Worm (Caenorhabditis elegans) whole organism, L1 larva: Measurements from ENCODE around the gene wht-6.
A peak's percentile ranks its signal among the peaks of the same experiment; 100 is the strongest.

Experiments
- C04F5.9 ChIP-seq: sonication (generic microtip); optimal IDR thresholded peaks from 2 replicates; lab custom pipeline; 2016; ENCODE audit warnings: missing genetic modification characterization, missing compliant biosample characterization
- C16A3.4 ChIP-seq: fragments of 150-350 bp; optimal IDR thresholded peaks from 2 replicates; lab custom pipeline; 2014; ENCODE audit warnings: missing biosample characterization, missing genetic modification characterization
- C34B4.2 ChIP-seq: sonication (generic microtip); optimal IDR thresholded peaks from 2 replicates; lab custom pipeline; 2017; ENCODE audit warnings: mild to moderate bottlenecking, missing genetic modification characterization, missing compliant biosample characterization
- F16B12.6 ChIP-seq: fragments of 150-350 bp; optimal IDR thresholded peaks from 2 replicates; lab custom pipeline; 2014; ENCODE audit warnings: missing biosample characterization, missing genetic modification characterization
- aha-1 ChIP-seq: fragments of 150-350 bp; optimal IDR thresholded peaks from 2 replicates; lab custom pipeline; 2014; ENCODE audit warnings: missing biosample characterization, missing genetic modification characterization
- alr-1 ChIP-seq: fragments of 200-800 bp; sonication (Bioruptor generic); optimal IDR thresholded peaks from 2 replicates; lab custom pipeline; 2018; ENCODE audit warnings: borderline replicate concordance, mild to moderate bottlenecking, missing genetic modification characterization, missing compliant biosample characterization
- blmp-1 ChIP-seq: fragments of 150-350 bp; optimal IDR thresholded peaks from 2 replicates; lab custom pipeline; 2014; ENCODE audit warnings: missing biosample characterization, missing genetic modification characterization
- ceh-63 ChIP-seq: fragments of 200-800 bp; sonication (Bioruptor generic); optimal IDR thresholded peaks from 2 replicates; lab custom pipeline; 2018; ENCODE audit warnings: mild to moderate bottlenecking, missing genetic modification characterization, missing compliant biosample characterization
- dpl-1 ChIP-seq, 3 experiments: fragments of 150-350 bp in 2 of 3; sonication (generic microtip) in 1 of 3; optimal IDR thresholded peaks; 2 replicates each; lab custom pipeline; 2014 to 2017; ENCODE audit warnings: missing biosample characterization in 3 of 3, missing genetic modification characterization in 3 of 3, missing genetic modification reagents in 3 of 3
- efl-1 ChIP-seq, 4 experiments: fragments of 150-350 bp; optimal IDR thresholded peaks in 3 of 4; peaks in 1 of 4; 1 replicate in 1 of 4; 2 replicates in 3 of 4; lab custom pipeline; 2014; ENCODE audit warnings: missing biosample characterization in 2 of 4, missing genetic modification characterization in 2 of 4, missing genetic modification reagents in 2 of 4
- elt-3 ChIP-seq, 6 experiments: fragments of 150-350 bp in 1 of 6; sonication (generic microtip); optimal IDR thresholded peaks; 2 replicates each; lab custom pipeline; 2017 to 2018; ENCODE audit warnings: missing biosample characterization in 6 of 6, missing genetic modification characterization in 6 of 6, inconsistent platforms in 1 of 6
- ets-5 ChIP-seq: fragments of 200-800 bp; sonication (Bioruptor generic); IDR thresholded peaks from 2 replicates; pipeline ENCODE4 v1.3.6; 2022; ENCODE audit warnings: missing genetic modification characterization, missing compliant biosample characterization
- fkh-4 ChIP-seq: sonication (generic microtip); optimal IDR thresholded peaks from 2 replicates; lab custom pipeline; 2016; ENCODE audit warnings: missing compliant biosample characterization, missing genetic modification characterization, borderline replicate concordance
- fkh-8 ChIP-seq: sonication (generic microtip); optimal IDR thresholded peaks from 2 replicates; lab custom pipeline; 2016; ENCODE audit warnings: mild to moderate bottlenecking, missing genetic modification characterization, missing compliant biosample characterization
- hlh-17 ChIP-seq: fragments of 200-800 bp; sonication (Bioruptor generic); optimal IDR thresholded peaks from 2 replicates; lab custom pipeline; 2018; ENCODE audit warnings: missing genetic modification characterization, mild to moderate bottlenecking, missing compliant biosample characterization, moderate library complexity, borderline replicate concordance
- hlh-4 ChIP-seq: sonication (generic microtip); optimal IDR thresholded peaks from 2 replicates; lab custom pipeline; 2016; ENCODE audit warnings: mild to moderate bottlenecking, missing genetic modification characterization, missing compliant biosample characterization
- hpl-2 ChIP-seq: fragments of 150-350 bp; optimal IDR thresholded peaks from 2 replicates; lab custom pipeline; 2014; ENCODE audit warnings: missing biosample characterization, missing genetic modification reagents, missing genetic modification characterization
- irx-1 ChIP-seq: sonication (generic microtip); optimal IDR thresholded peaks from 2 replicates; lab custom pipeline; 2016; ENCODE audit warnings: missing genetic modification characterization, missing compliant biosample characterization
- lin-13 ChIP-seq: fragments of 150-350 bp; optimal IDR thresholded peaks from 2 replicates; lab custom pipeline; 2014; ENCODE audit warnings: missing biosample characterization, missing genetic modification reagents, missing genetic modification characterization
- lin-14 ChIP-seq: fragments of 200-800 bp; sonication (Bioruptor generic); optimal IDR thresholded peaks from 2 replicates; lab custom pipeline; 2018; ENCODE audit warnings: mild to moderate bottlenecking, missing genetic modification characterization, moderate library complexity, missing compliant biosample characterization
- lin-15B ChIP-seq: fragments of 150-350 bp; sonication (generic microtip); optimal IDR thresholded peaks from 3 replicates; lab custom pipeline; 2014; ENCODE audit warnings: missing biosample characterization, missing genetic modification characterization
- lin-35 ChIP-seq, 2 experiments: fragments of 150-350 bp; optimal IDR thresholded peaks; 2 replicates each; lab custom pipeline; 2014; ENCODE audit warnings: missing biosample characterization in 2 of 2, missing genetic modification characterization in 2 of 2, missing genetic modification reagents in 2 of 2
- lin-39 ChIP-seq: fragments of 150-350 bp; optimal IDR thresholded peaks from 2 replicates; lab custom pipeline; 2014; ENCODE audit warnings: missing biosample characterization, missing genetic modification reagents, missing genetic modification characterization
- lsy-2 ChIP-seq, 2 experiments: fragments of 150-350 bp; optimal IDR thresholded peaks; 2 replicates each; lab custom pipeline; 2014; ENCODE audit warnings: missing biosample characterization in 2 of 2, missing genetic modification characterization in 2 of 2
- mdl-1 ChIP-seq, 2 experiments: fragments of 150-350 bp; optimal IDR thresholded peaks; 2 replicates each; lab custom pipeline; 2014 to 2017; ENCODE audit warnings: missing biosample characterization in 2 of 2, missing genetic modification characterization in 2 of 2, inconsistent platforms in 1 of 2
- mep-1 ChIP-seq: fragments of 150-350 bp; optimal IDR thresholded peaks from 2 replicates; lab custom pipeline; 2014; ENCODE audit warnings: missing biosample characterization, missing genetic modification characterization
- nhr-12 ChIP-seq: sonication (generic microtip); optimal IDR thresholded peaks from 2 replicates; lab custom pipeline; 2017; ENCODE audit warnings: missing biosample characterization, missing genetic modification characterization
- nhr-19 ChIP-seq: fragments of 200-800 bp; sonication (Bioruptor generic); conservative IDR thresholded peaks from 2 replicates; pipeline ENCODE4 v1.3.6; 2022; ENCODE audit warnings: missing genetic modification characterization, missing compliant biosample characterization
- nhr-20 ChIP-seq: sonication (generic microtip); optimal IDR thresholded peaks from 2 replicates; lab custom pipeline; 2016; ENCODE audit warnings: mild to moderate bottlenecking, missing genetic modification characterization, missing compliant biosample characterization
- nhr-47 ChIP-seq: sonication (generic microtip); optimal IDR thresholded peaks from 2 replicates; lab custom pipeline; 2016; ENCODE audit warnings: mild to moderate bottlenecking, missing genetic modification characterization, moderate library complexity, missing compliant biosample characterization
- nhr-71 ChIP-seq: sonication (generic microtip); optimal IDR thresholded peaks from 2 replicates; lab custom pipeline; 2016; ENCODE audit warnings: mild to moderate bottlenecking, missing genetic modification characterization, moderate library complexity, missing compliant biosample characterization
- nhr-76 ChIP-seq: sonication (generic microtip); optimal IDR thresholded peaks from 2 replicates; lab custom pipeline; 2017; ENCODE audit warnings: missing biosample characterization, missing genetic modification characterization
- nhr-77 ChIP-seq: fragments of 150-350 bp; optimal IDR thresholded peaks from 2 replicates; lab custom pipeline; 2014; ENCODE audit warnings: missing biosample characterization, missing genetic modification characterization
- nhr-85 ChIP-seq: sonication (generic microtip); peaks from one replicate; lab custom pipeline; 2016; ENCODE audit warnings: missing genetic modification characterization, inconsistent platforms, missing compliant biosample characterization
- nhr-90 ChIP-seq: sonication (generic microtip); optimal IDR thresholded peaks from 2 replicates; lab custom pipeline; 2016; ENCODE audit warnings: mild to moderate bottlenecking, missing genetic modification characterization, missing compliant biosample characterization; ENCODE audit not compliant: poor library complexity
- pag-3 ChIP-seq: sonication (generic microtip); optimal IDR thresholded peaks from 2 replicates; lab custom pipeline; 2017; ENCODE audit warnings: missing genetic modification characterization, mild to moderate bottlenecking, missing compliant biosample characterization, antibody characterized with exemption, borderline replicate concordance; ENCODE audit not compliant: insufficient read depth
- pax-3 ChIP-seq: fragments of 200-800 bp; sonication (Bioruptor generic); optimal IDR thresholded peaks from 2 replicates; lab custom pipeline; 2018; ENCODE audit warnings: mild to moderate bottlenecking, missing genetic modification characterization, moderate library complexity, missing compliant biosample characterization
- snpc-4 ChIP-seq: fragments of 150-350 bp; optimal IDR thresholded peaks from 2 replicates; lab custom pipeline; 2014; ENCODE audit warnings: missing biosample characterization, missing genetic modification characterization
- snu-23 ChIP-seq: sonication (generic microtip); optimal IDR thresholded peaks from 2 replicates; lab custom pipeline; 2016; ENCODE audit warnings: missing genetic modification characterization, missing compliant biosample characterization
- sup-37 ChIP-seq: fragments of 200-800 bp; sonication (Bioruptor generic); optimal IDR thresholded peaks from 2 replicates; lab custom pipeline; 2018; ENCODE audit warnings: mild to moderate bottlenecking, missing genetic modification characterization, missing compliant biosample characterization
- swsn-7 ChIP-seq: sonication (generic microtip); optimal IDR thresholded peaks from 2 replicates; lab custom pipeline; 2016; ENCODE audit warnings: missing genetic modification characterization, missing compliant biosample characterization
- tlp-1 ChIP-seq: fragments of 150-350 bp; optimal IDR thresholded peaks from 2 replicates; lab custom pipeline; 2014; ENCODE audit warnings: missing biosample characterization, missing genetic modification characterization
- unc-130 ChIP-seq: fragments of 150-350 bp; optimal IDR thresholded peaks from 2 replicates; lab custom pipeline; 2017; ENCODE audit warnings: missing biosample characterization, missing genetic modification characterization, inconsistent platforms
- unc-30 ChIP-seq: sonication (generic microtip); optimal IDR thresholded peaks from 2 replicates; lab custom pipeline; 2017; ENCODE audit warnings: missing biosample characterization, missing genetic modification characterization
- unc-86 ChIP-seq: sonication (generic microtip); optimal IDR thresholded peaks from 2 replicates; lab custom pipeline; 2016; ENCODE audit warnings: missing genetic modification characterization, missing compliant biosample characterization
- vab-15 ChIP-seq: sonication (generic microtip); optimal IDR thresholded peaks from 2 replicates; lab custom pipeline; 2017; ENCODE audit warnings: missing genotype, mild to moderate bottlenecking, missing genetic modification characterization, missing compliant biosample characterization
- xbp-1 ChIP-seq: sonication (generic microtip); optimal IDR thresholded peaks from 2 replicates; lab custom pipeline; 2016; ENCODE audit warnings: missing genetic modification characterization, missing compliant biosample characterization
- zag-1 ChIP-seq: fragments of 150-350 bp; optimal IDR thresholded peaks from 2 replicates; lab custom pipeline; 2014; ENCODE audit warnings: missing biosample characterization, missing genetic modification characterization
- ztf-11 ChIP-seq, 2 experiments: sonication (generic microtip); optimal IDR thresholded peaks; 2 replicates each; lab custom pipeline; 2016 to 2017; ENCODE audit warnings: missing genetic modification characterization in 2 of 2, missing biosample characterization in 1 of 2, missing compliant biosample characterization in 1 of 2

wht-6 gene

DNA sequence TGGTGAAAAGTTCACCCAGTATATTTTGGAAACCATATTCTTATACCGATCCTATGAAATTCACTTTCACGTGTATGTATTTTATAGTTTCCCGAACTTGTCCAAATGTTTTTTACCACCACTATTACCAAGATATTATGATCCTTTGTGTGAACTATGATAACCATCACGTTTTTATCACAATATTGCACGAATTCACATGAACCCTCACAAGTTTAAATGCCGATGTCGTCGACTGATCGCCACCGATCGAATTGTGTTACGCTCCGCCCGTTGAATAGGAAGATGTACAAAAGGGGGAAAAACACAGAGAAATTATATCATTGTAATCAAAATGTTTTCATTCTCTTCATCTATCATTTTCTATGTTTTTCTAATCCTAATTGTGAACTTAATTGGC lies 36.8 kb downstream of the wht-6 start (continued):
- TF ChIP-seq swsn-7 (no peak), xbp-1 (tag; lab: Kevin White, UChicago) (no peak), pax-3 (tag; lab: Kevin White, UChicago) (no peak), hlh-4 (tag; lab: Kevin White, UChicago) (no peak), nhr-77 (tag; lab: Kevin White, UChicago) (no peak), lsy-2 (tag; optimal IDR thresholded peaks at IDR 0.05; lab: Kevin White, UChicago) (no peak), nhr-85 (peak; percentile 72), lin-39 (tag; lab: Kevin White, UChicago) (no peak), unc-130 (peak; percentile 24), C34B4.2 (tag; lab: Kevin White, UChicago) (no peak), snpc-4 (tag; lab: Kevin White, UChicago) (no peak), C16A3.4 (tag; lab: Kevin White, UChicago) (no peak), lin-14 (GFP tag; lab: Kevin White, UChicago) (peak; percentile 8), C04F5.9 (no peak), ceh-63 (GFP tag; lab: Kevin White, UChicago) (no peak), hpl-2 (no peak), nhr-47 (tag; lab: Kevin White, UChicago) (no peak), zag-1 (tag; lab: Kevin White, UChicago) (no peak), blmp-1 (tag; lab: Kevin White, UChicago) (peak; percentile 47), nhr-12 (tag; lab: Kevin White, UChicago) (no peak), dpl-1 (GFP tag; optimal IDR thresholded peaks at IDR 0.05; lab: Kevin White, UChicago) (no peak), elt-3 (tag; optimal IDR thresholded peaks at IDR 0.05; lab: Kevin White, UChicago) (peak in 1 of 6 experiments; percentile 93), lin-15B (tag; lab: Kevin White, UChicago) (no peak), mep-1 (tag; lab: Kevin White, UChicago) (no peak), lin-35 (GFP tag; optimal IDR thresholded peaks at IDR 0.05; lab: Kevin White, UChicago) (peak in 1 of 2 experiments; percentile 33), tlp-1 (tag; lab: Kevin White, UChicago) (no peak), fkh-8 (tag; lab: Kevin White, UChicago) (no peak), vab-15 (tag; lab: Kevin White, UChicago) (no peak), lin-13 (GFP tag; lab: Kevin White, UChicago) (no peak), nhr-76 (no peak), alr-1 (tag; lab: Kevin White, UChicago) (no peak), fkh-4 (no peak), snu-23 (GFP tag; lab: Kevin White, UChicago) (peak; percentile 28), unc-30 (no peak), sup-37 (no peak), unc-86 (tag; lab: Kevin White, UChicago) (no peak), ets-5 (GFP tag; lab: Robert Waterston, UW) (no peak), irx-1 (tag; lab: Kevin White, UChicago) (no peak), nhr-19 (GFP tag; lab: Robert Waterston, UW) (peak; percentile 49), pag-3 (tag; lab: Kevin White, UChicago) (no peak), aha-1 (tag; lab: Kevin White, UChicago) (no peak), F16B12.6 (no peak), mdl-1 (tag; optimal IDR thresholded peaks at IDR 0.05; lab: Kevin White, UChicago) (no peak)
- TF ChIP-seq, all 84 proteins: peak for 11

DNA sequence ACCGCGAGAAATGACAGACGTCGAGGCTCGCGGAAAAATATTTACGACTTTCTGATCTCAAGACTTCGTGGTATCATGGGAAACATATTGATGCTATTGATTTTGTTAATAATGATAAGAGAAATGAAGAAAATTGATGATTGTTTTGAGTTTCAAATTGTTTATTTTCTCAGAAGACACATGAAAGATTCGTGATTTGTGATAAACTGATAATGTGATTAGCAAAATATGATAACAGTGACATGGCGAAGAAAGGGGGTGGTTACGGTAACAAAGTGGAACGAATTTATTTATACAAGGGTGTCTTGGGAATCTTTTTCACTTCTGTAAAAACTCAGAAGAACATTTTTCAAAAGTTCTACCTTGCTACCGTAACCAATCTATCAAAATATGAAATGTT lies 37.8 kb downstream of the wht-6 start:
- TF ChIP-seq blmp-1 (tag; lab: Kevin White, UChicago) (peak; percentile 29), nhr-77 (tag; lab: Kevin White, UChicago) (no peak), ztf-11 (tag; optimal IDR thresholded peaks at IDR 0.05; lab: Kevin White, UChicago) (no peak), nhr-90 (tag; lab: Kevin White, UChicago) (peak; percentile 31), lin-35 (GFP tag; optimal IDR thresholded peaks at IDR 0.05; lab: Kevin White, UChicago) (peak in 1 of 2 experiments; percentile 31), lin-39 (tag; lab: Kevin White, UChicago) (no peak), hlh-17 (GFP tag; lab: Kevin White, UChicago) (no peak), nhr-20 (peak; percentile 37), lin-14 (GFP tag; lab: Kevin White, UChicago) (peak; percentile 26), efl-1 (optimal IDR thresholded peaks at IDR 0.05; lab: Kevin White, UChicago) (no peak), efl-1 (GFP tag; optimal IDR thresholded peaks at IDR 0.05 in 1 of 2; lab: Kevin White, UChicago) (peak in 1 of 2 experiments; percentile 5), elt-3 (tag; optimal IDR thresholded peaks at IDR 0.05; lab: Kevin White, UChicago) (peak in 2 of 6 experiments; percentile 31 to 93), nhr-85 (peak; percentile 75), nhr-71 (tag; lab: Kevin White, UChicago) (peak; percentile 54), sup-37 (no peak), lsy-2 (tag; optimal IDR thresholded peaks at IDR 0.05; lab: Kevin White, UChicago) (peak in 1 of 2 experiments; percentile 15)
- TF ChIP-seq, all 84 proteins: peak for 10
